Worm (Caenorhabditis elegans) whole organism, L1 larva: ENCODE measurements around the gene trcs-1.

ENCODE experiments used
- ceh-63 ChIP-seq: fragments of 200-800 bp; sonication (Bioruptor generic); optimal IDR thresholded peaks from 2 replicates; lab custom pipeline; 2018; ENCODE audit warnings: mild to moderate bottlenecking, missing genetic modification characterization, missing compliant biosample characterization
- elt-3 ChIP-seq, 6 experiments: fragments of 150-350 bp in 1 of 6; sonication (generic microtip); optimal IDR thresholded peaks; 2 replicates each; lab custom pipeline; 2017 to 2018; ENCODE audit warnings: missing biosample characterization in 6 of 6, missing genetic modification characterization in 6 of 6, inconsistent platforms in 1 of 6
- fos-1 ChIP-seq: fragments of 150-350 bp; optimal IDR thresholded peaks from 2 replicates; lab custom pipeline; 2014; ENCODE audit warnings: missing biosample characterization, missing genetic modification characterization
- lin-15B ChIP-seq: fragments of 150-350 bp; sonication (generic microtip); optimal IDR thresholded peaks from 3 replicates; lab custom pipeline; 2014; ENCODE audit warnings: missing biosample characterization, missing genetic modification characterization
- mep-1 ChIP-seq: fragments of 150-350 bp; optimal IDR thresholded peaks from 2 replicates; lab custom pipeline; 2014; ENCODE audit warnings: missing biosample characterization, missing genetic modification characterization
- unc-62 ChIP-seq: fragments of 150-350 bp; optimal IDR thresholded peaks from 2 replicates; lab custom pipeline; 2014; ENCODE audit warnings: missing biosample characterization, missing genetic modification reagents, missing genetic modification characterization
- xbp-1 ChIP-seq: sonication (generic microtip); optimal IDR thresholded peaks from 2 replicates; lab custom pipeline; 2016; ENCODE audit warnings: missing genetic modification characterization, missing compliant biosample characterization

ce11 chrIV:9632094-9632493, 43.5 kb upstream of the trcs-1 start:
- TF ChIP-seq elt-3 (tag; optimal IDR thresholded peaks at IDR 0.05; lab: Kevin White, UChicago) = peak in 2 of 6 experiments; percentile 39 to 65
- TF ChIP-seq ceh-63 (GFP tag; lab: Kevin White, UChicago) = no peak
- no peak for TF ChIP-seq lin-15B (tag; lab: Kevin White, UChicago)
- TF ChIP-seq xbp-1 (tag; lab: Kevin White, UChicago) = no peak
- no peak for TF ChIP-seq fos-1 (tag; lab: Kevin White, UChicago)
- TF ChIP-seq mep-1 (tag; lab: Kevin White, UChicago) = no peak
- no peak for TF ChIP-seq unc-62 (GFP tag; lab: Kevin White, UChicago)
